Worm (Caenorhabditis elegans): ENCODE results near the gene nsph-3.1.

Gene nsph-3.1

ce11 chrIV:10933777-10934546, 15.6 kb upstream of the nsph-3.1 start (continued):
- TF ChIP-seq efl-1 (optimal IDR thresholded peaks at IDR 0.05) (no peak), efl-1 (GFP tag; optimal IDR thresholded peaks at IDR 0.05 in 1 of 2) (peak in 1 of 2 experiments; percentile 80), rnt-1 (tag; optimal IDR thresholded peaks at IDR 0.05) (peak; percentile 8), nhr-19 (GFP tag; conservative IDR thresholded peaks at IDR 0.05) (peak; percentile 21; the same call in 1 of the 2 replicates), nhr-12 (tag; optimal IDR thresholded peaks at IDR 0.05) (no peak), nhr-47 (tag; optimal IDR thresholded peaks at IDR 0.05) (peak; percentile 34), lsy-2 (tag; optimal IDR thresholded peaks at IDR 0.05) (peak in 1 of 2 experiments; percentile 15), pax-3 (tag; optimal IDR thresholded peaks at IDR 0.05) (no peak), mab-9 (GFP tag; IDR thresholded peaks at IDR 0.05) (no peak), irx-1 (tag; optimal IDR thresholded peaks at IDR 0.05) (peak; percentile 22), nhr-90 (tag; optimal IDR thresholded peaks at IDR 0.05; ENCODE audit: poor library complexity) (peak; percentile 39)

ce11 chrIV:10934786-10935185, 14.8 kb upstream of the nsph-3.1 start:
- TF ChIP-seq F16B12.6 (tag; optimal IDR thresholded peaks at IDR 0.05) (no peak), dsc-1 (tag; optimal IDR thresholded peaks at IDR 0.05) (no peak), jun-1 (tag; optimal IDR thresholded peaks at IDR 0.05) (no peak), hlh-17 (GFP tag; optimal IDR thresholded peaks at IDR 0.05; ENCODE audit: borderline replicate concordance) (no peak), C34B4.2 (tag; optimal IDR thresholded peaks at IDR 0.05) (no peak), tlp-1 (tag; optimal IDR thresholded peaks at IDR 0.05) (no peak), C04F5.9 (tag; optimal IDR thresholded peaks at IDR 0.05) (no peak), nhr-11 (tag; optimal IDR thresholded peaks at IDR 0.05) (no peak), nhr-71 (tag; optimal IDR thresholded peaks at IDR 0.05) (no peak), skn-1 (tag; optimal IDR thresholded peaks at IDR 0.05) (no peak), mdl-1 (tag; optimal IDR thresholded peaks at IDR 0.05) (no peak), nhr-85 (tag) (no peak), blmp-1 (tag; optimal IDR thresholded peaks at IDR 0.05) (no peak), nhr-28 (tag; optimal IDR thresholded peaks at IDR 0.05) (no peak), pag-3 (tag; optimal IDR thresholded peaks at IDR 0.05; ENCODE audit: borderline replicate concordance, insufficient read depth) (no peak), ceh-63 (GFP tag; optimal IDR thresholded peaks at IDR 0.05) (no peak)

ce11 chrIV:10935336-10935735, 14.3 kb upstream of the nsph-3.1 start:
- TF ChIP-seq ztf-11 (tag; optimal IDR thresholded peaks at IDR 0.05) (peak in 1 of 2 experiments; percentile 86), alr-1 (tag; optimal IDR thresholded peaks at IDR 0.05; ENCODE audit: borderline replicate concordance) (no peak), aly-2 (tag; optimal IDR thresholded peaks at IDR 0.05) (peak; percentile 67), nhr-77 (tag; optimal IDR thresholded peaks at IDR 0.05) (no peak), nhr-20 (tag; optimal IDR thresholded peaks at IDR 0.05) (peak; percentile 95), dpl-1 (GFP tag; optimal IDR thresholded peaks at IDR 0.05) (peak; percentile 62 to 68 (median 64)), ama-1 (optimal IDR thresholded peaks at IDR 0.05) (peak; percentile 93), jun-1 (tag; optimal IDR thresholded peaks at IDR 0.05) (peak; percentile 87), grh-1 (GFP tag; IDR thresholded peaks at IDR 0.05) (peak; percentile 51), unc-130 (tag; optimal IDR thresholded peaks at IDR 0.05) (peak; percentile 65), blmp-1 (tag; optimal IDR thresholded peaks at IDR 0.05) (peak; percentile 77), egl-27 (tag; optimal IDR thresholded peaks at IDR 0.05) (peak in 1 of 2 experiments; percentile 44), swsn-7 (tag; optimal IDR thresholded peaks at IDR 0.05) (peak; percentile 93), ets-5 (GFP tag; IDR thresholded peaks at IDR 0.05) (no peak), mdl-1 (tag; optimal IDR thresholded peaks at IDR 0.05) (peak in 1 of 2 experiments; percentile 96), isw-1 (GFP tag; IDR thresholded peaks at IDR 0.05) (peak; percentile 71), hpl-2 (GFP tag; optimal IDR thresholded peaks at IDR 0.05) (peak; percentile 30), mep-1 (tag; optimal IDR thresholded peaks at IDR 0.05) (peak; percentile 96), nhr-71 (tag; optimal IDR thresholded peaks at IDR 0.05) (peak; percentile 98), skn-1 (tag; optimal IDR thresholded peaks at IDR 0.05) (peak; percentile 78), C04F5.9 (tag; optimal IDR thresholded peaks at IDR 0.05) (peak; percentile 60), unc-86 (tag; optimal IDR thresholded peaks at IDR 0.05) (peak; percentile 96), snu-23 (GFP tag; optimal IDR thresholded peaks at IDR 0.05) (peak; percentile 96), fkh-8 (tag; optimal IDR thresholded peaks at IDR 0.05) (peak; percentile 94), zip-4 (GFP tag; optimal IDR thresholded peaks at IDR 0.05) (peak; percentile 51), vab-15 (tag; optimal IDR thresholded peaks at IDR 0.05) (peak; percentile 80), nhr-76 (tag; optimal IDR thresholded peaks at IDR 0.05) (no peak), elt-2 (tag; optimal IDR thresholded peaks at IDR 0.05) (peak; percentile 50)
